Fruit fly (Drosophila melanogaster) whole organism, embryonic: ENCODE results near the gene tplus3a.

Source experiments
- Abd-B ChIP-seq: fragments of 200-800 bp; sonication (Bioruptor generic); optimal IDR thresholded peaks from 2 replicates; lab custom pipeline; 2018; ENCODE audit warnings: missing biosample characterization, mild to moderate bottlenecking, missing genetic modification characterization, moderate library complexity
- Ada2b ChIP-seq: fragments of 200-800 bp; sonication (Bioruptor generic); IDR thresholded peaks from 2 replicates; pipeline ENCODE4 v1.3.6; 2022; ENCODE audit warnings: missing biosample characterization, missing genetic modification characterization
- CG1024 ChIP-seq: fragments of 200-800 bp; sonication (Bioruptor generic); IDR thresholded peaks from 2 replicates; pipeline ENCODE4 v1.3.6; 2022; ENCODE audit warnings: missing biosample characterization, missing genetic modification characterization
- CG11723 ChIP-seq: fragments of 200-800 bp; sonication (Bioruptor generic); optimal IDR thresholded peaks from 2 replicates; lab custom pipeline; 2017; ENCODE audit warnings: missing biosample characterization, mild to moderate bottlenecking, missing genetic modification characterization
- CG13424 ChIP-seq: fragments of 200-800 bp; sonication (Bioruptor generic); optimal IDR thresholded peaks from 2 replicates; lab custom pipeline; 2019; ENCODE audit warnings: missing biosample characterization, mild to moderate bottlenecking, missing genetic modification characterization, moderate library complexity
- CG17361 ChIP-seq: fragments of 200-800 bp; sonication (Bioruptor generic); IDR thresholded peaks from 3 replicates; pipeline ENCODE4 v1.3.6; 2022; ENCODE audit warnings: missing biosample characterization, missing genetic modification characterization
- CG17802 ChIP-seq: fragments of 200-800 bp; sonication (Bioruptor generic); optimal IDR thresholded peaks from 2 replicates; lab custom pipeline; 2018; ENCODE audit warnings: missing biosample characterization, mild to moderate bottlenecking, missing genetic modification characterization, moderate library complexity
- CG2199 ChIP-seq: fragments of 200-800 bp; sonication (Bioruptor generic); IDR thresholded peaks from 3 replicates; pipeline ENCODE4 v1.3.6; 2022; ENCODE audit warnings: missing biosample characterization, missing genetic modification characterization
- CG30403 ChIP-seq: fragments of 200-800 bp; sonication (Bioruptor generic); optimal IDR thresholded peaks from 3 replicates; lab custom pipeline; 2016; ENCODE audit warnings: missing biosample characterization, missing genetic modification characterization
- CG31441 ChIP-seq: fragments of 200-800 bp; sonication (Bioruptor generic); IDR thresholded peaks from 2 replicates; pipeline ENCODE4 v1.3.6; 2022; ENCODE audit warnings: missing biosample characterization, missing genetic modification characterization
- CG3995 ChIP-seq: fragments of 200-800 bp; sonication (Bioruptor generic); optimal IDR thresholded peaks from 3 replicates; lab custom pipeline; 2016; ENCODE audit warnings: missing biosample characterization, missing genetic modification characterization
- CG7357 ChIP-seq: fragments of 200-800 bp; sonication (Bioruptor generic); IDR thresholded peaks from 3 replicates; pipeline ENCODE4 v1.3.6; 2022; ENCODE audit warnings: missing biosample characterization, missing genetic modification characterization
- CG8281 ChIP-seq: fragments of 200-800 bp; sonication (Bioruptor generic); optimal IDR thresholded peaks from 2 replicates; lab custom pipeline; 2018; ENCODE audit warnings: missing biosample characterization, mild to moderate bottlenecking, missing genetic modification characterization, moderate library complexity
- CG9797 ChIP-seq: fragments of 200-800 bp; sonication (Bioruptor generic); optimal IDR thresholded peaks from 3 replicates; lab custom pipeline; 2018; ENCODE audit warnings: missing biosample characterization, mild to moderate bottlenecking, missing genetic modification characterization
- Dad ChIP-seq: fragments of 200-800 bp; sonication (Bioruptor generic); optimal IDR thresholded peaks from 3 replicates; lab custom pipeline; 2016; ENCODE audit warnings: missing biosample characterization, missing genetic modification characterization
- Dll ChIP-seq: fragments of 200-800 bp; sonication (Bioruptor generic); IDR thresholded peaks from 4 replicates; pipeline ENCODE4 v1.3.6; 2022; ENCODE audit warnings: missing biosample characterization, missing genetic modification characterization; ENCODE audit not compliant: partially characterized antibody
- Elba2 ChIP-seq: fragments of 200-800 bp; sonication (Bioruptor generic); optimal IDR thresholded peaks from 3 replicates; lab custom pipeline; 2016; ENCODE audit warnings: missing biosample characterization, missing genetic modification characterization
- Fer3 ChIP-seq: fragments of 200-800 bp; sonication (Bioruptor generic); optimal IDR thresholded peaks from 2 replicates; lab custom pipeline; 2018; ENCODE audit warnings: missing biosample characterization, mild to moderate bottlenecking, missing genetic modification characterization, moderate library complexity
- HmgD ChIP-seq: fragments of 200-800 bp; sonication (Bioruptor generic); optimal IDR thresholded peaks from 3 replicates; lab custom pipeline; 2016; ENCODE audit warnings: missing biosample characterization, missing genetic modification characterization
- Hsf ChIP-seq: fragments of 200-800 bp; sonication (Bioruptor generic); optimal IDR thresholded peaks from 3 replicates; lab custom pipeline; 2016; ENCODE audit warnings: missing biosample characterization, missing genetic modification characterization
- Med ChIP-seq: fragments of 200-800 bp; sonication (Bioruptor generic); peaks from one replicate; lab custom pipeline; 2016; ENCODE audit warnings: missing biosample characterization, missing genetic modification characterization, mild to moderate bottlenecking, inconsistent platforms, moderate library complexity
- Myb ChIP-seq: fragments of 200-800 bp; sonication (Bioruptor generic); optimal IDR thresholded peaks from 2 replicates; lab custom pipeline; 2016; ENCODE audit warnings: missing biosample characterization, missing genetic modification characterization
- Nf-YA ChIP-seq: fragments of 200-800 bp; sonication (Bioruptor generic); IDR thresholded peaks from 2 replicates; pipeline ENCODE4 v1.3.6; 2022; ENCODE audit warnings: missing biosample characterization, missing genetic modification characterization
- Sin3A ChIP-seq: fragments of >200 bp; optimal IDR thresholded peaks from 2 replicates; lab custom pipeline; 2018
- Xrp1 ChIP-seq: fragments of 200-800 bp; sonication (Bioruptor generic); IDR thresholded peaks from 2 replicates; pipeline ENCODE4 v1.3.6; 2022; ENCODE audit warnings: missing biosample characterization, missing genetic modification characterization
- amos ChIP-seq: fragments of 200-800 bp; sonication (Bioruptor generic); IDR thresholded peaks from 2 replicates; pipeline ENCODE4 v1.3.6; 2022; ENCODE audit warnings: missing biosample characterization, missing genetic modification characterization; ENCODE audit not compliant: partially characterized antibody
- bsh ChIP-seq, 2 experiments: fragments of 200-800 bp; sonication (Bioruptor generic); optimal IDR thresholded peaks; 2 replicates each; lab custom pipeline; 2017 to 2018; ENCODE audit warnings: mild to moderate bottlenecking in 2 of 2, missing biosample characterization in 2 of 2, missing genetic modification characterization in 2 of 2, moderate library complexity in 1 of 2
- dmrt11E ChIP-seq: fragments of 200-800 bp; sonication (Bioruptor generic); optimal IDR thresholded peaks from 3 replicates; lab custom pipeline; 2018; ENCODE audit warnings: missing biosample characterization, mild to moderate bottlenecking, missing genetic modification characterization, moderate library complexity
- dysf ChIP-seq: fragments of 200-800 bp; sonication (Bioruptor generic); IDR thresholded peaks from 3 replicates; pipeline ENCODE4 v1.3.6; 2022; ENCODE audit warnings: missing biosample characterization, missing genetic modification characterization
- eyg ChIP-seq: fragments of 200-800 bp; sonication (Bioruptor generic); optimal IDR thresholded peaks from 3 replicates; lab custom pipeline; 2016; ENCODE audit warnings: missing biosample characterization, missing genetic modification characterization
- gcm2 ChIP-seq: fragments of 200-800 bp; sonication (Bioruptor generic); optimal IDR thresholded peaks from 2 replicates; lab custom pipeline; 2016; ENCODE audit warnings: missing biosample characterization, missing genetic modification characterization
- jing ChIP-seq: fragments of 200-800 bp; sonication (Bioruptor generic); optimal IDR thresholded peaks from 2 replicates; lab custom pipeline; 2018; ENCODE audit warnings: missing biosample characterization, mild to moderate bottlenecking, missing genetic modification characterization
- lilli ChIP-seq: fragments of 200-800 bp; sonication (Bioruptor generic); optimal IDR thresholded peaks from 3 replicates; lab custom pipeline; 2016; ENCODE audit warnings: missing biosample characterization, missing genetic modification characterization
- lola ChIP-seq, 3 experiments: fragments of >200 bp in 2 of 3; fragments of 200-800 bp in 1 of 3; sonication (Bioruptor generic) in 1 of 3; optimal IDR thresholded peaks; 2 replicates each; lab custom pipeline; 2017 to 2019; ENCODE audit warnings: missing biosample characterization in 3 of 3, missing genetic modification characterization in 3 of 3, mild to moderate bottlenecking in 1 of 3, moderate library complexity in 1 of 3
- maf-S ChIP-seq: fragments of 200-800 bp; sonication (Bioruptor generic); optimal IDR thresholded peaks from 2 replicates; lab custom pipeline; 2016; ENCODE audit warnings: missing biosample characterization, missing genetic modification characterization
- mam ChIP-seq: fragments of 200-800 bp; sonication (Bioruptor generic); optimal IDR thresholded peaks from 3 replicates; lab custom pipeline; 2016; ENCODE audit warnings: missing biosample characterization, missing genetic modification characterization
- pfk ChIP-seq: fragments of 200-800 bp; sonication (Bioruptor generic); optimal IDR thresholded peaks from 2 replicates; lab custom pipeline; 2018; ENCODE audit warnings: missing biosample characterization, mild to moderate bottlenecking, missing genetic modification characterization, moderate library complexity
- pum ChIP-seq: fragments of 200-800 bp; sonication (Bioruptor generic); optimal IDR thresholded peaks from 2 replicates; lab custom pipeline; 2016; ENCODE audit warnings: missing biosample characterization, missing genetic modification characterization
- row ChIP-seq: fragments of 200-800 bp; sonication (Bioruptor generic); IDR thresholded peaks from 3 replicates; pipeline ENCODE4 v1.3.6; 2022; ENCODE audit warnings: missing biosample characterization, missing genetic modification characterization
- scrt ChIP-seq: fragments of 200-800 bp; sonication (Bioruptor generic); optimal IDR thresholded peaks from 2 replicates; lab custom pipeline; 2018; ENCODE audit warnings: missing biosample characterization, mild to moderate bottlenecking, missing genetic modification characterization, moderate library complexity
- sens ChIP-seq: fragments of 200-800 bp; sonication (Bioruptor generic); peaks from one replicate; lab custom pipeline; 2016; ENCODE audit warnings: missing biosample characterization, missing genetic modification characterization
- ssp ChIP-seq: fragments of 200-800 bp; sonication (Bioruptor generic); IDR thresholded peaks from 2 replicates; pipeline ENCODE4 v1.3.6; 2022; ENCODE audit warnings: missing biosample characterization, missing genetic modification characterization
- stwl ChIP-seq: fragments of 200-800 bp; sonication (Bioruptor generic); optimal IDR thresholded peaks from 3 replicates; lab custom pipeline; 2018; ENCODE audit warnings: missing biosample characterization, mild to moderate bottlenecking, missing genetic modification characterization, moderate library complexity
- ttk ChIP-seq: fragments of 200-800 bp; sonication (Bioruptor generic); IDR thresholded peaks from 2 replicates; pipeline ENCODE4 v2.1.2; 2022; ENCODE audit warnings: missing biosample characterization, missing genetic modification characterization
- vfl ChIP-seq: fragments of 200-800 bp; sonication (Bioruptor generic); optimal IDR thresholded peaks from 2 replicates; lab custom pipeline; 2016; ENCODE audit warnings: missing biosample characterization, missing genetic modification characterization
- zen ChIP-seq: fragments of 200-800 bp; sonication (Bioruptor generic); optimal IDR thresholded peaks from 3 replicates; lab custom pipeline; 2018; ENCODE audit warnings: missing biosample characterization, mild to moderate bottlenecking, missing genetic modification characterization, moderate library complexity
- zfh2 ChIP-seq: fragments of 200-800 bp; sonication (Bioruptor generic); optimal IDR thresholded peaks from 2 replicates; lab custom pipeline; 2016; ENCODE audit warnings: missing biosample characterization, missing genetic modification characterization

tplus3a gene

DNA sequence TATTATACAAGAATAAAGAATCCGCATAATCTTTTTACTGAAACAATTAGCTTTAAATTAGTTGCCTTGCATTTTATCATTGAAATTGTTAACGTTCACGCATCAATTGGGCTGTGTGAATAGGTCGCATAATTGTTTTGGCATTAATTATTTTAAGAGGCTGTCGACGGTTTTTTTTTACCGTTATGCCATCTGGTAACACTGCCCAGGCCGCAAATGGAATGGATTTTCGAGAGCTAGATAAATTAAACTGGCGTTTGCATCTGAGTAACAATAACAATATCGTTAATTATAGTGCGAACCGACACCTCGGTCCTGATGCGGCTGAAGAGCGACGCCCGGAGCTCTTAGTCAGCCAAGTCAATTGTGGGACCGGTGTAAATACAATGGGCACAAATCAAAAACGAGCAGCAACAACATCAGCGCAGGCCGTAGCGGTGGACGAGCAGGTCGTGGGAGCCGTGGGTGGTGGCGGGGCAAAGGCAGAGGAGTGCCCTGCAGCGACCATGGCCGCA is 50.8 kb downstream of the tplus3a start (continued):
- TF ChIP-seq dmrt11E (tag; lab: Kevin White, UChicago) (peak; percentile 27), pfk (GFP tag; lab: Kevin White, UChicago) (peak; percentile 8), CG3995 (GFP tag; lab: Kevin White, UChicago) (peak; percentile 50), row (peak; percentile 81), amos (0 out of 2 replicates have a peak, but pooled peaks have one; percentile 24), vfl (GFP tag; lab: Kevin White, UChicago) (no peak), stwl (tag; lab: Kevin White, UChicago) (peak; percentile 49), lilli (GFP tag; lab: Kevin White, UChicago) (peak; percentile 15), gcm2 (GFP tag; lab: Kevin White, UChicago) (no peak), CG17361 (peak; percentile 43; the same call in 2 of the 3 replicates), Xrp1 (GFP tag; lab: Robert Waterston, UW) (0 out of 2 replicates have a peak, but pooled peaks have one; percentile 25), CG1024 (GFP tag; lab: Robert Waterston, UW) (peak; percentile 97), CG2199 (0 out of 3 replicates have a peak, but pooled peaks have one; percentile 51), mam (GFP tag; lab: Kevin White, UChicago) (peak; percentile 9), zen (tag; lab: Kevin White, UChicago) (peak; percentile 50), ssp (GFP tag; lab: Robert Waterston, UW) (peak; percentile 98), CG7357 (GFP tag; lab: Robert Waterston, UW) (peak; percentile 95), Elba2 (GFP tag; lab: Kevin White, UChicago) (peak; percentile 31), sens (GFP tag; lab: Kevin White, UChicago) (peak; percentile 43), CG17802 (tag; lab: Kevin White, UChicago) (peak; percentile 97), bsh (GFP tag; optimal IDR thresholded peaks at IDR 0.05; lab: Kevin White, UChicago) (no peak), CG8281 (no peak), Abd-B (GFP tag; lab: Kevin White, UChicago) (peak; percentile 71), Fer3 (tag; lab: Kevin White, UChicago) (no peak), dysf (GFP tag; lab: Robert Waterston, UW) (peak; percentile 42; the same call in 1 of the 3 replicates), pum (GFP tag; lab: Kevin White, UChicago) (peak; percentile 18), lola (GFP tag; optimal IDR thresholded peaks at IDR 0.05; lab: Kevin White, UChicago) (peak in 1 of 3 experiments; percentile 73), scrt (no peak), HmgD (GFP tag; lab: Kevin White, UChicago) (peak; percentile 49), CG13424 (peak; percentile 1), maf-S (GFP tag; lab: Kevin White, UChicago) (peak; percentile 19), eyg (peak; percentile 14), jing (GFP tag; lab: Kevin White, UChicago) (no peak), Dll (GFP tag; lab: Robert Waterston, UW) (0 out of 4 replicates have a peak, but pooled peaks have one; percentile 19), Ada2b (no peak), CG30403 (GFP tag; lab: Kevin White, UChicago) (peak; percentile 9), CG9797 (GFP tag; lab: Kevin White, UChicago) (peak; percentile 64), Myb (GFP tag; lab: Kevin White, UChicago) (peak; percentile 24), Nf-YA (no peak), ttk (GFP tag; lab: Robert Waterston, UW) (no peak), CG31441 (GFP tag; lab: Robert Waterston, UW) (0 out of 2 replicates have a peak, but pooled peaks have one; percentile 11), Sin3A (lab: Kevin White, UChicago) (peak; percentile 15), zfh2 (GFP tag; lab: Kevin White, UChicago) (peak; percentile 26), Hsf (GFP tag; lab: Kevin White, UChicago) (peak; percentile 29), Dad (GFP tag; lab: Kevin White, UChicago) (peak; percentile 3), Med (peak; percentile 75), CG11723 (GFP tag; lab: Kevin White, UChicago) (peak; percentile 81)
